Fruit fly (Drosophila melanogaster): Measurements from ENCODE around the gene Chrac-14.

DNA sequence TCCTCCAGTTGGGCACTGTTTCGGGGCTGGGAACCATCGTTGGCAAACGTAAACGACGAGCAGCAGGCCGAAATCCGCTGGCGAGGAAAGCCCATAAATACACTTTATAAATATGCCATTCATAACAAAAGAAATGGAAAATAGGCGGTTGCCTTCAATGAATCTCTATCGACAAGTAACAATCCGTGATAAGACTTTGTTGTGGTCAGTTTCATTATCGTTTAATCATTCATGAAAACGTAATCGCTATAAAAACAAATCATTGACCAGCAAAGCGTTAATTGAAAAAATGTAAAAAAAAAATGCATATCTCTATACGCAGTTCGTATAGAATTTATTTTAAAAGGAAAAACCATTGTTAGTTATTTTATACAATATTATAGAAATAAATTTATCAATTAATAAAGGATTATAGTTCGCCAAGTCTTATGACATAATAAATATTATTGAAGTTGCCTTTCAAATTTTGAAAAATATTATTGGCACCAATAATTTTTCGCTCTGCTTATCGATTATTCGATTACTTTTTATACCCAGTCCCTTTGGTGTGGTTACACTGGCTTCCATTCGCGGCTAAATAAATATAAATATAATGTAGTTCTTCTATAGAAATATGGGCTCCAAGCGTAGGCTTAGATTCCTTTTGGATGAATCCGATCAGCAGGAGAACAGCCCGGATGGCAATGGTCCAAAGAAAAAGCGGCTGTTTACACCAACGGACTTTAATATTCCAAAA, 37.2 kb upstream of the Chrac-14 start, which contains the start of gene CG31898:
- no peak for TF ChIP-seq psq (optimal IDR thresholded peaks at IDR 0.05)
- TF ChIP-seq h (optimal IDR thresholded peaks at IDR 0.05) = no peak
- no peak for TF ChIP-seq ttk (optimal IDR thresholded peaks at IDR 0.05)
- TF ChIP-seq insv (optimal IDR thresholded peaks at IDR 0.05) = no peak
- TF ChIP-seq Myc (optimal IDR thresholded peaks at IDR 0.05) = no peak

All from Kc167 (cell line).